Fruit fly (Drosophila melanogaster) whole organism, adult: ENCODE data around the gene tau.

Source experiments
- Crg-1 ChIP-seq: fragments of 200-800 bp; sonication (Bioruptor generic); optimal IDR thresholded peaks from 2 replicates; lab custom pipeline; 2016; ENCODE audit warnings: missing biosample characterization, missing genetic modification characterization
- Hr96 ChIP-seq: fragments of 200-800 bp; sonication (Bioruptor generic); optimal IDR thresholded peaks from 2 replicates; lab custom pipeline; 2016; ENCODE audit warnings: missing biosample characterization, missing genetic modification characterization
- cnc ChIP-seq, 2 experiments: fragments of >200 bp; optimal IDR thresholded peaks; 2 replicates each; lab custom pipeline; 2017
- kay ChIP-seq: fragments of 200-800 bp; sonication (Bioruptor generic); peaks from one replicate; lab custom pipeline; 2016; ENCODE audit warnings: missing biosample characterization, missing genetic modification characterization, borderline replicate concordance
- ovo ChIP-seq: fragments of 200-800 bp; sonication (Bioruptor generic); optimal IDR thresholded peaks from 2 replicates; lab custom pipeline; 2016; ENCODE audit warnings: missing biosample characterization, missing genetic modification characterization
- pad ChIP-seq: fragments of 200-800 bp; sonication (Bioruptor generic); optimal IDR thresholded peaks from 3 replicates; lab custom pipeline; 2017; ENCODE audit warnings: missing biosample characterization, missing genetic modification characterization, mild to moderate bottlenecking, moderate library complexity, missing genetic modification reagents
- toe ChIP-seq: fragments of 200-800 bp; sonication (Bioruptor generic); optimal IDR thresholded peaks from 2 replicates; lab custom pipeline; 2016; ENCODE audit warnings: missing biosample characterization, missing genetic modification characterization

- TF ChIP-seq Hr96 (GFP tag; lab: Kevin White, UChicago): no peak
- TF ChIP-seq kay (GFP tag; lab: Kevin White, UChicago): no peak
- TF ChIP-seq pad: no peak
- no peak for TF ChIP-seq Crg-1 (GFP tag; lab: Kevin White, UChicago)
- no peak for TF ChIP-seq toe (GFP tag; lab: Kevin White, UChicago)
- no peak for TF ChIP-seq cnc (optimal IDR thresholded peaks at IDR 0.05; lab: Kevin White, UChicago)
- no peak for TF ChIP-seq ovo (GFP tag; lab: Kevin White, UChicago)
These were observed 4.6 kb upstream of the tau start for dm6 chr3R:27661389-27661788.
